Worm (Caenorhabditis elegans) whole organism, L3 larva: Measurements from ENCODE around the gene C16C10.8.

Experiments used
- ceh-16 ChIP-seq: sonication (generic microtip); optimal IDR thresholded peaks from 2 replicates; lab custom pipeline; 2017; ENCODE audit warnings: missing biosample characterization, missing genetic modification characterization
- ceh-82 ChIP-seq: fragments of 150-350 bp; optimal IDR thresholded peaks from 2 replicates; lab custom pipeline; 2014; ENCODE audit warnings: missing biosample characterization, missing genetic modification characterization
- ceh-9 ChIP-seq: sonication (generic microtip); optimal IDR thresholded peaks from 2 replicates; lab custom pipeline; 2018; ENCODE audit warnings: missing biosample characterization, missing genetic modification characterization
- egl-27 ChIP-seq: sonication (generic microtip); optimal IDR thresholded peaks from 4 replicates; lab custom pipeline; 2017; ENCODE audit warnings: missing biosample characterization, missing genetic modification reagents, missing genetic modification characterization
- egl-5 ChIP-seq: fragments of 150-350 bp; optimal IDR thresholded peaks from 2 replicates; lab custom pipeline; 2017; ENCODE audit warnings: missing biosample characterization, missing genetic modification reagents, missing genetic modification characterization, inconsistent platforms
- elt-3 ChIP-seq, 3 experiments: fragments of 150-350 bp in 1 of 3; sonication (generic microtip) in 2 of 3; optimal IDR thresholded peaks; 2 replicates in 2 of 3; 4 replicates in 1 of 3; lab custom pipeline; 2014 to 2017; ENCODE audit warnings: missing biosample characterization in 3 of 3, missing genetic modification characterization in 3 of 3
- nfya-1 ChIP-seq: sonication (generic microtip); optimal IDR thresholded peaks from 2 replicates; lab custom pipeline; 2017; ENCODE audit warnings: missing genetic modification characterization, mild to moderate bottlenecking, missing compliant biosample characterization, antibody characterized with exemption, moderate library complexity; ENCODE audit not compliant: insufficient read depth
- nhr-12 ChIP-seq: fragments of 150-350 bp; optimal IDR thresholded peaks from 2 replicates; lab custom pipeline; 2014; ENCODE audit warnings: missing biosample characterization, missing genetic modification characterization
- pha-4 ChIP-seq: fragments of 150-350 bp; optimal IDR thresholded peaks from 2 replicates; lab custom pipeline; 2014; ENCODE audit warnings: missing biosample characterization, missing genetic modification reagents, missing genetic modification characterization
- pqm-1 ChIP-seq: fragments of 150-350 bp; optimal IDR thresholded peaks from 2 replicates; lab custom pipeline; 2017; ENCODE audit warnings: missing biosample characterization, missing genetic modification characterization, inconsistent platforms
- zag-1 ChIP-seq: fragments of 150-350 bp; optimal IDR thresholded peaks from 2 replicates; lab custom pipeline; 2014; ENCODE audit warnings: missing biosample characterization, missing genetic modification characterization

ce11 chrIII:4195306-4196008, 31.5 kb upstream of the C16C10.8 start:
- TF ChIP-seq nfya-1 (tag; lab: Kevin White, UChicago): peak; percentile 56
- no peak for TF ChIP-seq zag-1 (tag; lab: Kevin White, UChicago)
- no peak for TF ChIP-seq egl-27 (tag; lab: Kevin White, UChicago)
- peak; percentile 30 for TF ChIP-seq pqm-1 (tag; lab: Kevin White, UChicago)
- no peak for TF ChIP-seq ceh-9 (tag; lab: Kevin White, UChicago)
- no peak for TF ChIP-seq egl-5 (tag; lab: Kevin White, UChicago)
- no peak for TF ChIP-seq nhr-12 (tag; lab: Kevin White, UChicago)
- TF ChIP-seq elt-3 (tag; optimal IDR thresholded peaks at IDR 0.05; lab: Kevin White, UChicago): no peak
- peak; percentile 36 for TF ChIP-seq pha-4 (tag; lab: Kevin White, UChicago)
- no peak for TF ChIP-seq ceh-16
- TF ChIP-seq ceh-82: peak; percentile 46
